Fruit fly (Drosophila melanogaster): ENCODE data around the gene CG16952.

The CG16952 gene

dm6 chrX:15849021-15849420 lies 21.0 kb upstream of the CG16952 start, which contains the start of gene sun (continued):
- TF ChIP-seq CG12391 (tag; optimal IDR thresholded peaks at IDR 0.05) (no peak), CG1603 (tag; optimal IDR thresholded peaks at IDR 0.05) (peak; percentile 99), dpn (GFP tag; optimal IDR thresholded peaks at IDR 0.05) (no peak), CG14710 (tag; optimal IDR thresholded peaks at IDR 0.05) (peak; percentile 23), CG9817 (tag; optimal IDR thresholded peaks at IDR 0.05) (no peak)

- TF ChIP-seq CG11398 (GFP tag; optimal IDR thresholded peaks at IDR 0.05) (no peak), Myb (GFP tag; optimal IDR thresholded peaks at IDR 0.05) (peak; percentile 10), D19A (tag; optimal IDR thresholded peaks at IDR 0.05) (peak; percentile 25), CG2202 (tag; optimal IDR thresholded peaks at IDR 0.05) (no peak), chn (GFP tag; optimal IDR thresholded peaks at IDR 0.05) (no peak), CG11560 (tag; IDR thresholded peaks at IDR 0.05) (no peak), CG2116 (GFP tag; optimal IDR thresholded peaks at IDR 0.05) (peak; percentile 81), CG9876 (GFP tag; optimal IDR thresholded peaks at IDR 0.05) (no peak), CG33213 (GFP tag; optimal IDR thresholded peaks at IDR 0.05) (no peak), CG17328 (GFP tag; IDR thresholded peaks at IDR 0.05) (no peak), CG9609 (GFP tag; optimal IDR thresholded peaks at IDR 0.05) (no peak), CG7963 (GFP tag; IDR thresholded peaks at IDR 0.05; ENCODE audit: partially characterized antibody) (no peak), CrebB (tag; optimal IDR thresholded peaks at IDR 0.05) (no peak), kah (GFP tag; optimal IDR thresholded peaks at IDR 0.05) (no peak), fd96Cb (tag; optimal IDR thresholded peaks at IDR 0.05) (no peak), gro (GFP tag; optimal IDR thresholded peaks at IDR 0.05) (no peak), CG8765 (GFP tag; IDR thresholded peaks at IDR 0.05) (no peak), CG8089 (GFP tag; optimal IDR thresholded peaks at IDR 0.05) (no peak), dm (GFP tag; optimal IDR thresholded peaks at IDR 0.05) (no peak), jing (GFP tag; optimal IDR thresholded peaks at IDR 0.05) (no peak), CG11456 (GFP tag; IDR thresholded peaks at IDR 0.05) (no peak), pnt (GFP tag; optimal IDR thresholded peaks at IDR 0.05) (no peak), CG14710 (tag; optimal IDR thresholded peaks at IDR 0.05) (peak; percentile 72), cad (GFP tag; optimal IDR thresholded peaks at IDR 0.05) (no peak), z (GFP tag; IDR thresholded peaks at IDR 0.05) (no peak), pho (GFP tag; optimal IDR thresholded peaks at IDR 0.05) (no peak), NfI (GFP tag; optimal IDR thresholded peaks at IDR 0.05) (no peak), B-H2 (GFP tag; optimal IDR thresholded peaks at IDR 0.05) (no peak), CG8281 (tag; optimal IDR thresholded peaks at IDR 0.05) (no peak), CG13287 (GFP tag; IDR thresholded peaks at IDR 0.05; ENCODE audit: partially characterized antibody) (no peak; the same call in 1 of the 2 replicates), pan (optimal IDR thresholded peaks at IDR 0.05) (no peak), pan (GFP tag; optimal IDR thresholded peaks at IDR 0.05 in 1 of 2, IDR thresholded peaks at IDR 0.05 in 1 of 2) (no peak), sna (GFP tag; IDR thresholded peaks at IDR 0.05; ENCODE audit: partially characterized antibody) (no peak), slbo (GFP tag; IDR thresholded peaks at IDR 0.05) (no peak), Ets97D (GFP tag; optimal IDR thresholded peaks at IDR 0.05) (peak; percentile 13), Sin3A (optimal IDR thresholded peaks at IDR 0.05) (peak; percentile 67), CG3065 (GFP tag; optimal IDR thresholded peaks at IDR 0.05) (no peak), cg (GFP tag; optimal IDR thresholded peaks at IDR 0.05) (peak; percentile 85), CG14441 (GFP tag; IDR thresholded peaks at IDR 0.05) (no peak), luna (GFP tag; optimal IDR thresholded peaks at IDR 0.05) (no peak), CG7556 (GFP tag; optimal IDR thresholded peaks at IDR 0.05) (no peak), inv (GFP tag; IDR thresholded peaks at IDR 0.05; ENCODE audit: partially characterized antibody) (no peak), Mes4 (GFP tag; optimal IDR thresholded peaks at IDR 0.05) (no peak), CG13296 (GFP tag; optimal IDR thresholded peaks at IDR 0.05) (no peak), disco-r (GFP tag; optimal IDR thresholded peaks at IDR 0.05) (no peak)
Measured at dm6 chrX:15852815-15853542, 17.0 kb upstream of the CG16952 start, which contains the start of the genes UBL3 and CG15914. Gene UBL3 (minus strand): TSS chrX:15853175. Gene CG15914 (plus strand): TSS chrX:15853421.

Measured in whole organism, embryonic.